Worm (Caenorhabditis elegans) whole organism, L3 larva: ENCODE data around the gene F09A5.2.

Source experiments
- R02D3.7 ChIP-seq: fragments of 150-350 bp; optimal IDR thresholded peaks from 2 replicates; lab custom pipeline; 2014; ENCODE audit warnings: missing biosample characterization, missing genetic modification characterization
- ZK546.5 ChIP-seq: sonication (generic microtip); optimal IDR thresholded peaks from 2 replicates; lab custom pipeline; 2017; ENCODE audit warnings: missing biosample characterization, missing genetic modification characterization
- aly-2 ChIP-seq: fragments of 150-350 bp; optimal IDR thresholded peaks from 2 replicates; lab custom pipeline; 2014; ENCODE audit warnings: missing biosample characterization, missing genetic modification characterization
- ama-1 ChIP-seq: fragments of 150-350 bp; optimal IDR thresholded peaks from 2 replicates; lab custom pipeline; 2018
- ceh-16 ChIP-seq: sonication (generic microtip); optimal IDR thresholded peaks from 2 replicates; lab custom pipeline; 2017; ENCODE audit warnings: missing biosample characterization, missing genetic modification characterization
- ceh-28 ChIP-seq: fragments of 150-350 bp; optimal IDR thresholded peaks from 2 replicates; lab custom pipeline; 2014; ENCODE audit warnings: missing biosample characterization, missing genetic modification reagents, missing genetic modification characterization
- ceh-82 ChIP-seq: fragments of 150-350 bp; optimal IDR thresholded peaks from 2 replicates; lab custom pipeline; 2014; ENCODE audit warnings: missing biosample characterization, missing genetic modification characterization
- ceh-9 ChIP-seq: sonication (generic microtip); optimal IDR thresholded peaks from 2 replicates; lab custom pipeline; 2018; ENCODE audit warnings: missing biosample characterization, missing genetic modification characterization
- daf-12 ChIP-seq: fragments of 150-350 bp; optimal IDR thresholded peaks from 2 replicates; lab custom pipeline; 2014; ENCODE audit warnings: missing biosample characterization, missing genetic modification reagents, missing genetic modification characterization
- egl-27 ChIP-seq: sonication (generic microtip); optimal IDR thresholded peaks from 4 replicates; lab custom pipeline; 2017; ENCODE audit warnings: missing biosample characterization, missing genetic modification reagents, missing genetic modification characterization
- egl-5 ChIP-seq: fragments of 150-350 bp; optimal IDR thresholded peaks from 2 replicates; lab custom pipeline; 2017; ENCODE audit warnings: missing biosample characterization, missing genetic modification reagents, missing genetic modification characterization, inconsistent platforms
- elt-1 ChIP-seq: fragments of 150-350 bp; optimal IDR thresholded peaks from 2 replicates; lab custom pipeline; 2014; ENCODE audit warnings: missing biosample characterization, missing genetic modification characterization
- elt-2 ChIP-seq: sonication (generic microtip); optimal IDR thresholded peaks from 2 replicates; lab custom pipeline; 2016; ENCODE audit warnings: missing genetic modification reagents, mild to moderate bottlenecking, missing genetic modification characterization, missing compliant biosample characterization
- elt-3 ChIP-seq, 3 experiments: fragments of 150-350 bp in 1 of 3; sonication (generic microtip) in 2 of 3; optimal IDR thresholded peaks; 2 replicates in 2 of 3; 4 replicates in 1 of 3; lab custom pipeline; 2014 to 2017; ENCODE audit warnings: missing biosample characterization in 3 of 3, missing genetic modification characterization in 3 of 3
- eor-1 ChIP-seq, 2 experiments: fragments of 150-350 bp; optimal IDR thresholded peaks; 2 replicates each; lab custom pipeline; 2014 to 2018; ENCODE audit warnings: missing biosample characterization in 2 of 2, missing genetic modification characterization in 2 of 2
- fkh-10 ChIP-seq: sonication (generic microtip); optimal IDR thresholded peaks from 2 replicates; lab custom pipeline; 2017; ENCODE audit warnings: missing biosample characterization, missing genetic modification reagents, missing genetic modification characterization
- fkh-2 ChIP-seq: fragments of 150-350 bp; optimal IDR thresholded peaks from 2 replicates; lab custom pipeline; 2014; ENCODE audit warnings: missing biosample characterization, missing genetic modification reagents, missing genetic modification characterization
- fos-1 ChIP-seq: fragments of 150-350 bp; optimal IDR thresholded peaks from 2 replicates; lab custom pipeline; 2014; ENCODE audit warnings: missing biosample characterization, missing genetic modification characterization
- hmg-11 ChIP-seq: sonication (generic microtip); optimal IDR thresholded peaks from 2 replicates; lab custom pipeline; 2016; ENCODE audit warnings: missing genetic modification characterization, missing compliant biosample characterization
- jun-1 ChIP-seq: fragments of 150-350 bp; optimal IDR thresholded peaks from 2 replicates; lab custom pipeline; 2014; ENCODE audit warnings: missing biosample characterization, missing genetic modification reagents, missing genetic modification characterization
- lin-15B ChIP-seq: fragments of 150-350 bp; optimal IDR thresholded peaks from 2 replicates; lab custom pipeline; 2014; ENCODE audit warnings: missing biosample characterization, missing genetic modification characterization
- lin-39 ChIP-seq: fragments of 150-350 bp; optimal IDR thresholded peaks from 2 replicates; lab custom pipeline; 2018; ENCODE audit warnings: missing biosample characterization, missing genetic modification reagents, missing genetic modification characterization
- lsy-12 ChIP-seq: sonication (generic microtip); optimal IDR thresholded peaks from 2 replicates; lab custom pipeline; 2016; ENCODE audit warnings: mild to moderate bottlenecking, missing genetic modification characterization, missing compliant biosample characterization
- mdl-1 ChIP-seq: fragments of 150-350 bp; optimal IDR thresholded peaks from 2 replicates; lab custom pipeline; 2014; ENCODE audit warnings: missing biosample characterization, missing genetic modification characterization
- mml-1 ChIP-seq: fragments of 150-350 bp; sonication (generic microtip); optimal IDR thresholded peaks from 3 replicates; lab custom pipeline; 2014; ENCODE audit warnings: missing biosample characterization, missing genetic modification characterization
- nfya-1 ChIP-seq: sonication (generic microtip); optimal IDR thresholded peaks from 2 replicates; lab custom pipeline; 2017; ENCODE audit warnings: missing genetic modification characterization, mild to moderate bottlenecking, missing compliant biosample characterization, antibody characterized with exemption, moderate library complexity; ENCODE audit not compliant: insufficient read depth
- nhr-11 ChIP-seq: fragments of 150-350 bp; optimal IDR thresholded peaks from 2 replicates; lab custom pipeline; 2014; ENCODE audit warnings: missing biosample characterization, missing genetic modification characterization
- nhr-12 ChIP-seq: fragments of 150-350 bp; optimal IDR thresholded peaks from 2 replicates; lab custom pipeline; 2014; ENCODE audit warnings: missing biosample characterization, missing genetic modification characterization
- nhr-23 ChIP-seq: fragments of 150-350 bp; optimal IDR thresholded peaks from 2 replicates; lab custom pipeline; 2014; ENCODE audit warnings: missing biosample characterization, missing genetic modification reagents, missing genetic modification characterization
- nhr-237 ChIP-seq: fragments of 150-350 bp; optimal IDR thresholded peaks from 2 replicates; lab custom pipeline; 2014; ENCODE audit warnings: missing biosample characterization, missing genetic modification characterization
- nhr-25 ChIP-seq: sonication (generic microtip); optimal IDR thresholded peaks from 2 replicates; lab custom pipeline; 2017; ENCODE audit warnings: missing biosample characterization, missing genetic modification characterization
- nhr-28 ChIP-seq: fragments of 150-350 bp; optimal IDR thresholded peaks from 2 replicates; lab custom pipeline; 2014; ENCODE audit warnings: missing biosample characterization, missing genetic modification characterization
- nhr-43 ChIP-seq: sonication (generic microtip); optimal IDR thresholded peaks from 2 replicates; lab custom pipeline; 2016; ENCODE audit warnings: mild to moderate bottlenecking, missing genetic modification characterization, missing compliant biosample characterization; ENCODE audit not compliant: poor library complexity, severe bottlenecking
- nhr-67 ChIP-seq: fragments of 150-350 bp; optimal IDR thresholded peaks from 2 replicates; lab custom pipeline; 2014; ENCODE audit warnings: missing biosample characterization, missing genetic modification characterization
- nhr-76 ChIP-seq: fragments of 150-350 bp; sonication (generic microtip); optimal IDR thresholded peaks from 5 replicates; lab custom pipeline; 2014; ENCODE audit warnings: missing biosample characterization, missing genetic modification characterization
- nhr-77 ChIP-seq: fragments of 150-350 bp; optimal IDR thresholded peaks from 2 replicates; lab custom pipeline; 2014; ENCODE audit warnings: missing biosample characterization, missing genetic modification characterization
- pha-4 ChIP-seq: fragments of 150-350 bp; optimal IDR thresholded peaks from 2 replicates; lab custom pipeline; 2014; ENCODE audit warnings: missing biosample characterization, missing genetic modification reagents, missing genetic modification characterization
- pqm-1 ChIP-seq: fragments of 150-350 bp; optimal IDR thresholded peaks from 2 replicates; lab custom pipeline; 2017; ENCODE audit warnings: missing biosample characterization, missing genetic modification characterization, inconsistent platforms
- sea-2 ChIP-seq: fragments of 150-350 bp; sonication (generic microtip); optimal IDR thresholded peaks from 4 replicates; lab custom pipeline; 2014; ENCODE audit warnings: missing biosample characterization, missing genetic modification reagents, missing genetic modification characterization
- skn-1 ChIP-seq: fragments of 150-350 bp; optimal IDR thresholded peaks from 2 replicates; lab custom pipeline; 2014; ENCODE audit warnings: missing biosample characterization, missing genetic modification characterization
- snpc-4 ChIP-seq: fragments of 150-350 bp; optimal IDR thresholded peaks from 2 replicates; lab custom pipeline; 2014; ENCODE audit warnings: missing biosample characterization, missing genetic modification characterization
- tbx-2 ChIP-seq: sonication (generic microtip); optimal IDR thresholded peaks from 2 replicates; lab custom pipeline; 2016; ENCODE audit warnings: mild to moderate bottlenecking, missing genetic modification characterization, missing compliant biosample characterization
- unc-39 ChIP-seq: sonication (generic microtip); optimal IDR thresholded peaks from 4 replicates; lab custom pipeline; 2017; ENCODE audit warnings: missing biosample characterization, missing genetic modification characterization
- unc-62 ChIP-seq: fragments of 150-350 bp; sonication (generic microtip); optimal IDR thresholded peaks from 4 replicates; lab custom pipeline; 2014; ENCODE audit warnings: missing biosample characterization, missing genetic modification reagents, missing genetic modification characterization
- zag-1 ChIP-seq: fragments of 150-350 bp; optimal IDR thresholded peaks from 2 replicates; lab custom pipeline; 2014; ENCODE audit warnings: missing biosample characterization, missing genetic modification characterization
- ztf-11 ChIP-seq: fragments of 150-350 bp; optimal IDR thresholded peaks from 2 replicates; lab custom pipeline; 2014; ENCODE audit warnings: missing biosample characterization, missing genetic modification characterization
- ztf-4 ChIP-seq: fragments of 150-350 bp; optimal IDR thresholded peaks from 2 replicates; lab custom pipeline; 2014; ENCODE audit warnings: missing biosample characterization, missing genetic modification characterization

The F09A5.2 gene

ce11 chrX:13143762-13144732, 9.1 kb downstream of the F09A5.2 start (continued):
- TF ChIP-seq fkh-10 (GFP tag; lab: Kevin White, UChicago), result peak; percentile 11

ce11 chrX:13144975-13145618, 10.2 kb downstream of the F09A5.2 start:
- TF ChIP-seq ama-1 (lab: Kevin White, UChicago) (peak; percentile 99), fos-1 (tag; lab: Kevin White, UChicago) (peak; percentile 75), unc-62 (GFP tag; lab: Kevin White, UChicago) (peak; percentile 88), tbx-2 (peak; percentile 93), elt-2 (tag; lab: Kevin White, UChicago) (peak; percentile 90), nhr-11 (tag; lab: Kevin White, UChicago) (peak; percentile 89), nfya-1 (tag; lab: Kevin White, UChicago) (peak; percentile 95), mml-1 (tag; lab: Kevin White, UChicago) (peak; percentile 65), egl-27 (tag; lab: Kevin White, UChicago) (peak; percentile 82), egl-5 (tag; lab: Kevin White, UChicago) (peak; percentile 82), nhr-237 (tag; lab: Kevin White, UChicago) (no peak), lin-15B (tag; lab: Kevin White, UChicago) (peak; percentile 65), ceh-82 (tag; lab: Kevin White, UChicago) (peak; percentile 66), elt-3 (tag; optimal IDR thresholded peaks at IDR 0.05; lab: Kevin White, UChicago) (peak in 1 of 3 experiments; percentile 71), ztf-4 (tag; lab: Kevin White, UChicago) (peak; percentile 68), ceh-16 (tag; lab: Kevin White, UChicago) (no peak), snpc-4 (tag; lab: Kevin White, UChicago) (peak; percentile 75), lin-39 (tag; lab: Kevin White, UChicago) (peak; percentile 93), fkh-2 (no peak), pha-4 (tag; lab: Kevin White, UChicago) (peak; percentile 96), jun-1 (tag; lab: Kevin White, UChicago) (peak; percentile 96), nhr-28 (tag; lab: Kevin White, UChicago) (no peak), nhr-67 (tag; lab: Kevin White, UChicago) (no peak), nhr-25 (tag; lab: Kevin White, UChicago) (peak; percentile 94), aly-2 (tag; lab: Kevin White, UChicago) (no peak), sea-2 (GFP tag; lab: Kevin White, UChicago) (peak; percentile 72), ceh-9 (tag; lab: Kevin White, UChicago) (no peak), daf-12 (tag; lab: Kevin White, UChicago) (no peak), ceh-28 (tag; lab: Kevin White, UChicago) (peak; percentile 92), elt-1 (tag; lab: Kevin White, UChicago) (peak; percentile 66), eor-1 (tag; optimal IDR thresholded peaks at IDR 0.05; lab: Kevin White, UChicago) (no peak), skn-1 (tag; lab: Kevin White, UChicago) (peak; percentile 77), hmg-11 (peak; percentile 99), nhr-77 (no peak), unc-39 (tag; lab: Kevin White, UChicago) (no peak), fkh-10 (GFP tag; lab: Kevin White, UChicago) (peak; percentile 88), R02D3.7 (tag; lab: Kevin White, UChicago) (peak; percentile 74), lsy-12 (tag; lab: Kevin White, UChicago) (peak; percentile 90), nhr-12 (no peak), ztf-11 (peak; percentile 19), mdl-1 (peak; percentile 97), pqm-1 (tag; lab: Kevin White, UChicago) (peak; percentile 71), ZK546.5 (tag; lab: Kevin White, UChicago) (no peak), zag-1 (tag; lab: Kevin White, UChicago) (peak; percentile 71), nhr-23 (tag; lab: Kevin White, UChicago) (peak; percentile 93), nhr-76 (tag; lab: Kevin White, UChicago) (peak; percentile 53), nhr-43 (tag; lab: Kevin White, UChicago) (peak; percentile 92)
- TF ChIP-seq, all 47 proteins: peak for 34
